Worm (Caenorhabditis elegans): ENCODE data around the gene nhr-71.
A peak's percentile ranks its signal among the peaks of the same experiment; 100 is the strongest.

nhr-71 gene

ce11 chrX:13770508-13770978, 23.4 kb downstream of the nhr-71 start, which contains the start of gene nkb-3:
Gene nkb-3 (minus strand): TSS chrX:13770558.
- TF ChIP-seq nhr-25 (tag; optimal IDR thresholded peaks at IDR 0.05; ENCODE audit: borderline replicate concordance, insufficient read depth) (no peak), lin-29 (GFP tag; IDR thresholded peaks at IDR 0.05) (no peak), dve-1 (tag; optimal IDR thresholded peaks at IDR 0.05; ENCODE audit: insufficient read depth) (peak; percentile 54), lsy-2 (tag; optimal IDR thresholded peaks at IDR 0.05) (peak in 1 of 2 experiments; percentile 11), aha-1 (tag) (peak; percentile 33)

ce11 chrX:13772734-13773133, 25.6 kb downstream of the nhr-71 start:
- no peak for TF ChIP-seq ceh-62 (tag; optimal IDR thresholded peaks at IDR 0.05)
- no peak for TF ChIP-seq nhr-76 (tag; optimal IDR thresholded peaks at IDR 0.05)
- no peak for TF ChIP-seq ces-1 (GFP tag; optimal IDR thresholded peaks at IDR 0.05)
- no peak for TF ChIP-seq nhr-10 (tag; optimal IDR thresholded peaks at IDR 0.05)
- no peak for TF ChIP-seq tag-97 (GFP tag; IDR thresholded peaks at IDR 0.05)
- peak; percentile 67 for TF ChIP-seq php-3 (GFP tag; IDR thresholded peaks at IDR 0.05)
- TF ChIP-seq lim-7 (GFP tag; IDR thresholded peaks at IDR 0.05), result no peak
- no peak for TF ChIP-seq set-16 (GFP tag; IDR thresholded peaks at IDR 0.05)
- no peak for TF ChIP-seq lin-39 (tag; optimal IDR thresholded peaks at IDR 0.05)
- no peak for TF ChIP-seq unc-62 (GFP tag; optimal IDR thresholded peaks at IDR 0.05 in 1 of 2)
- TF ChIP-seq unc-62 (tag; optimal IDR thresholded peaks at IDR 0.05), result no peak
- no peak for TF ChIP-seq fos-1 (tag; optimal IDR thresholded peaks at IDR 0.05)
- no peak for TF ChIP-seq aha-1 (tag)
- peak; percentile 25 for TF ChIP-seq nhr-48 (tag; optimal IDR thresholded peaks at IDR 0.05)
- no peak for TF ChIP-seq snpc-4 (tag; optimal IDR thresholded peaks at IDR 0.05)
- no peak for TF ChIP-seq T20F7.1 (GFP tag; optimal IDR thresholded peaks at IDR 0.05)
- TF ChIP-seq dpl-1 (GFP tag; optimal IDR thresholded peaks at IDR 0.05), result no peak
- TF ChIP-seq lin-1 (GFP tag; IDR thresholded peaks at IDR 0.05), result no peak
- TF ChIP-seq mep-1 (tag; optimal IDR thresholded peaks at IDR 0.05), result no peak
- no peak for TF ChIP-seq unc-39 (tag; optimal IDR thresholded peaks at IDR 0.05)
- peak; percentile 93 for TF ChIP-seq pqm-1 (tag; optimal IDR thresholded peaks at IDR 0.05)
- no peak for TF ChIP-seq vab-7 (GFP tag; IDR thresholded peaks at IDR 0.05)
- no peak for TF ChIP-seq Y105C5A.15 (GFP tag; IDR thresholded peaks at IDR 0.05)
- peak in 1 of 2 experiments; percentile 13 for TF ChIP-seq mdl-1 (tag; optimal IDR thresholded peaks at IDR 0.05)
- TF ChIP-seq F37D6.2 (tag; optimal IDR thresholded peaks at IDR 0.05), result no peak
- no peak for TF ChIP-seq lir-3 (tag; optimal IDR thresholded peaks at IDR 0.05)
- TF ChIP-seq hif-1 (tag; optimal IDR thresholded peaks at IDR 0.05), result no peak
- no peak for TF ChIP-seq ceh-28 (tag; optimal IDR thresholded peaks at IDR 0.05)
- TF ChIP-seq ctbp-1 (GFP tag; IDR thresholded peaks at IDR 0.05), result no peak
- TF ChIP-seq saeg-2 (GFP tag; IDR thresholded peaks at IDR 0.05), result no peak
- TF ChIP-seq pha-4 (GFP tag; IDR thresholded peaks at IDR 0.05), result no peak
- TF ChIP-seq pha-4 (tag; optimal IDR thresholded peaks at IDR 0.05), result no peak
- peak; percentile 63 for TF ChIP-seq dve-1 (tag; optimal IDR thresholded peaks at IDR 0.05; ENCODE audit: insufficient read depth)
- peak; percentile 86 for TF ChIP-seq dmd-6 (GFP tag; IDR thresholded peaks at IDR 0.05)
- no peak for TF ChIP-seq lin-29 (GFP tag; IDR thresholded peaks at IDR 0.05)
- no peak for TF ChIP-seq spr-1 (tag; optimal IDR thresholded peaks at IDR 0.05)
- TF ChIP-seq zfp-3 (GFP tag; conservative IDR thresholded peaks at IDR 0.05), result no peak
- no peak for TF ChIP-seq fkh-10 (GFP tag; optimal IDR thresholded peaks at IDR 0.05)
- TF ChIP-seq mes-2 (tag; optimal IDR thresholded peaks at IDR 0.05; ENCODE audit: poor library complexity, severe bottlenecking), result peak; percentile 27
- peak; percentile 71 for TF ChIP-seq nhr-77 (tag; optimal IDR thresholded peaks at IDR 0.05)
- TF ChIP-seq skn-1 (tag; optimal IDR thresholded peaks at IDR 0.05), result no peak
- no peak for TF ChIP-seq F44E2.7 (GFP tag; IDR thresholded peaks at IDR 0.05)
- TF ChIP-seq egl-43 (GFP tag; IDR thresholded peaks at IDR 0.05), result no peak
- TF ChIP-seq ceh-32 (tag; optimal IDR thresholded peaks at IDR 0.05; ENCODE audit: poor library complexity), result no peak
- no peak for TF ChIP-seq nhr-111 (GFP tag; optimal IDR thresholded peaks at IDR 0.05)
- TF ChIP-seq madf-5 (GFP tag; IDR thresholded peaks at IDR 0.05), result no peak
- no peak for TF ChIP-seq egl-27 (tag; optimal IDR thresholded peaks at IDR 0.05)
- no peak for TF ChIP-seq duxl-1 (tag; optimal IDR thresholded peaks at IDR 0.05; ENCODE audit: poor library complexity)

All from whole organism, L4 larva.